Worm (Caenorhabditis elegans) whole organism, L2 larva: ENCODE data around the gene dct-11.

Source experiments
- C34F6.9 ChIP-seq: fragments of 150-350 bp; optimal IDR thresholded peaks from 2 replicates; lab custom pipeline; 2014; ENCODE audit warnings: missing biosample characterization, missing genetic modification characterization
- F13H6.1 ChIP-seq: sonication (generic microtip); optimal IDR thresholded peaks from 2 replicates; lab custom pipeline; 2016; ENCODE audit warnings: missing genetic modification characterization, missing compliant biosample characterization
- Y55F3AM.14 ChIP-seq: fragments of 200-800 bp; sonication (Bioruptor generic); optimal IDR thresholded peaks from 2 replicates; lab custom pipeline; 2018; ENCODE audit warnings: mild to moderate bottlenecking, missing genetic modification characterization, missing compliant biosample characterization
- ZK546.5 ChIP-seq: sonication (generic microtip); optimal IDR thresholded peaks from 2 replicates; lab custom pipeline; 2017; ENCODE audit warnings: missing biosample characterization, missing genetic modification characterization
- alr-1 ChIP-seq: fragments of 150-350 bp; optimal IDR thresholded peaks from 2 replicates; lab custom pipeline; 2014; ENCODE audit warnings: missing biosample characterization, missing genetic modification characterization
- aly-2 ChIP-seq: fragments of 150-350 bp; optimal IDR thresholded peaks from 2 replicates; lab custom pipeline; 2014; ENCODE audit warnings: missing biosample characterization, missing genetic modification characterization
- blmp-1 ChIP-seq: sonication (generic microtip); optimal IDR thresholded peaks from 2 replicates; lab custom pipeline; 2017; ENCODE audit warnings: missing genetic modification characterization, mild to moderate bottlenecking, missing compliant biosample characterization, antibody characterized with exemption, moderate library complexity; ENCODE audit not compliant: insufficient read depth
- ceh-16 ChIP-seq: fragments of 150-350 bp; optimal IDR thresholded peaks from 2 replicates; lab custom pipeline; 2014; ENCODE audit warnings: missing biosample characterization, missing genetic modification characterization
- ceh-82 ChIP-seq: fragments of 150-350 bp; optimal IDR thresholded peaks from 2 replicates; lab custom pipeline; 2014; ENCODE audit warnings: missing biosample characterization, missing genetic modification characterization
- crh-2 ChIP-seq: sonication (generic microtip); optimal IDR thresholded peaks from 2 replicates; lab custom pipeline; 2017; ENCODE audit warnings: missing biosample characterization, missing genetic modification characterization
- dmd-4 ChIP-seq: sonication (generic microtip); optimal IDR thresholded peaks from 2 replicates; lab custom pipeline; 2017; ENCODE audit warnings: missing biosample characterization, missing genetic modification characterization
- egl-27 ChIP-seq: sonication (generic microtip); optimal IDR thresholded peaks from 3 replicates; lab custom pipeline; 2017; ENCODE audit warnings: missing biosample characterization, missing genetic modification reagents, missing genetic modification characterization
- elt-1 ChIP-seq: fragments of 150-350 bp; optimal IDR thresholded peaks from 2 replicates; lab custom pipeline; 2014; ENCODE audit warnings: missing biosample characterization, missing genetic modification characterization
- gmeb-1 ChIP-seq: fragments of 150-350 bp; optimal IDR thresholded peaks from 2 replicates; lab custom pipeline; 2014; ENCODE audit warnings: missing biosample characterization, missing genetic modification characterization
- lin-13 ChIP-seq: fragments of 150-350 bp; optimal IDR thresholded peaks from 2 replicates; lab custom pipeline; 2014; ENCODE audit warnings: missing biosample characterization, missing genetic modification reagents, missing genetic modification characterization
- lin-39 ChIP-seq: fragments of 150-350 bp; optimal IDR thresholded peaks from 2 replicates; lab custom pipeline; 2014; ENCODE audit warnings: missing biosample characterization, missing genetic modification reagents, missing genetic modification characterization
- lsy-2 ChIP-seq, 2 experiments: fragments of 150-350 bp in 1 of 2; sonication (generic microtip) in 1 of 2; optimal IDR thresholded peaks; 2 replicates each; lab custom pipeline; 2014 to 2017; ENCODE audit warnings: missing biosample characterization in 2 of 2, missing genetic modification characterization in 2 of 2
- mab-5 ChIP-seq: fragments of 150-350 bp; optimal IDR thresholded peaks from 2 replicates; lab custom pipeline; 2014; ENCODE audit warnings: missing biosample characterization, missing genetic modification characterization
- mbf-1 ChIP-seq: sonication (generic microtip); optimal IDR thresholded peaks from 2 replicates; lab custom pipeline; 2017; ENCODE audit warnings: missing biosample characterization, missing genetic modification characterization
- mdl-1 ChIP-seq, 2 experiments: fragments of 150-350 bp in 1 of 2; sonication (generic microtip) in 1 of 2; optimal IDR thresholded peaks; 2 replicates each; lab custom pipeline; 2017; ENCODE audit warnings: missing biosample characterization in 2 of 2, missing genetic modification characterization in 2 of 2
- nhr-10 ChIP-seq: sonication (generic microtip); optimal IDR thresholded peaks from 2 replicates; lab custom pipeline; 2017; ENCODE audit warnings: missing biosample characterization, missing genetic modification characterization
- nhr-129 ChIP-seq: fragments of 150-350 bp; optimal IDR thresholded peaks from 2 replicates; lab custom pipeline; 2014; ENCODE audit warnings: missing biosample characterization, missing genetic modification characterization
- nhr-21 ChIP-seq: fragments of 150-350 bp; optimal IDR thresholded peaks from 2 replicates; lab custom pipeline; 2014; ENCODE audit warnings: missing biosample characterization, missing genetic modification characterization
- nhr-25 ChIP-seq: fragments of 150-350 bp; sonication (generic microtip); optimal IDR thresholded peaks from 3 replicates; lab custom pipeline; 2014; ENCODE audit warnings: missing biosample characterization, missing genetic modification characterization
- nhr-6 ChIP-seq: fragments of 150-350 bp; optimal IDR thresholded peaks from 2 replicates; lab custom pipeline; 2014; ENCODE audit warnings: missing biosample characterization, missing genetic modification characterization
- nhr-77 ChIP-seq: fragments of 150-350 bp; optimal IDR thresholded peaks from 2 replicates; lab custom pipeline; 2014; ENCODE audit warnings: missing biosample characterization, missing genetic modification characterization
- peb-1 ChIP-seq: fragments of 150-350 bp; optimal IDR thresholded peaks from 2 replicates; lab custom pipeline; 2014; ENCODE audit warnings: missing biosample characterization, missing genetic modification characterization
- sem-4 ChIP-seq: fragments of 150-350 bp; optimal IDR thresholded peaks from 2 replicates; lab custom pipeline; 2014; ENCODE audit warnings: missing biosample characterization, missing genetic modification reagents, missing genetic modification characterization
- skn-1 ChIP-seq: sonication (generic microtip); optimal IDR thresholded peaks from 2 replicates; lab custom pipeline; 2017; ENCODE audit warnings: missing biosample characterization, missing genetic modification characterization
- sma-3 ChIP-seq: sonication (generic microtip); optimal IDR thresholded peaks from 2 replicates; lab custom pipeline; 2016; ENCODE audit warnings: missing genetic modification reagents, missing genetic modification characterization, missing compliant biosample characterization
- sma-9 ChIP-seq, 2 experiments: fragments of 150-350 bp in 1 of 2; sonication (generic microtip) in 1 of 2; optimal IDR thresholded peaks; 2 replicates each; lab custom pipeline; 2014 to 2016; ENCODE audit warnings: missing genetic modification characterization in 2 of 2, mild to moderate bottlenecking in 1 of 2, missing biosample characterization in 1 of 2, missing compliant biosample characterization in 1 of 2, missing genetic modification reagents in 1 of 2, moderate library complexity in 1 of 2
- snpc-4 ChIP-seq: fragments of 150-350 bp; optimal IDR thresholded peaks from 2 replicates; lab custom pipeline; 2014; ENCODE audit warnings: missing biosample characterization, missing genetic modification characterization
- unc-39 ChIP-seq: fragments of 150-350 bp; optimal IDR thresholded peaks from 2 replicates; lab custom pipeline; 2014; ENCODE audit warnings: missing biosample characterization, missing genetic modification characterization
- unc-55 ChIP-seq: fragments of 150-350 bp; sonication (generic microtip); optimal IDR thresholded peaks from 3 replicates; lab custom pipeline; 2014; ENCODE audit warnings: missing biosample characterization, missing genetic modification reagents, missing genetic modification characterization
- unc-62 ChIP-seq: fragments of 150-350 bp; optimal IDR thresholded peaks from 2 replicates; lab custom pipeline; 2014; ENCODE audit warnings: missing biosample characterization, missing genetic modification reagents, missing genetic modification characterization
- zag-1 ChIP-seq: fragments of 150-350 bp; optimal IDR thresholded peaks from 2 replicates; lab custom pipeline; 2014; ENCODE audit warnings: missing biosample characterization, missing genetic modification characterization
- ztf-1 ChIP-seq: fragments of 200-800 bp; sonication (Bioruptor generic); conservative IDR thresholded peaks from 2 replicates; pipeline ENCODE4 v1.3.6; 2022; ENCODE audit warnings: missing genetic modification characterization, missing compliant biosample characterization
- ztf-11 ChIP-seq: sonication (generic microtip); optimal IDR thresholded peaks from 2 replicates; lab custom pipeline; 2017; ENCODE audit warnings: missing biosample characterization, missing genetic modification characterization
- ztf-4 ChIP-seq: fragments of 150-350 bp; optimal IDR thresholded peaks from 2 replicates; lab custom pipeline; 2014; ENCODE audit warnings: missing biosample characterization, missing genetic modification characterization

dct-11 gene

DNA sequence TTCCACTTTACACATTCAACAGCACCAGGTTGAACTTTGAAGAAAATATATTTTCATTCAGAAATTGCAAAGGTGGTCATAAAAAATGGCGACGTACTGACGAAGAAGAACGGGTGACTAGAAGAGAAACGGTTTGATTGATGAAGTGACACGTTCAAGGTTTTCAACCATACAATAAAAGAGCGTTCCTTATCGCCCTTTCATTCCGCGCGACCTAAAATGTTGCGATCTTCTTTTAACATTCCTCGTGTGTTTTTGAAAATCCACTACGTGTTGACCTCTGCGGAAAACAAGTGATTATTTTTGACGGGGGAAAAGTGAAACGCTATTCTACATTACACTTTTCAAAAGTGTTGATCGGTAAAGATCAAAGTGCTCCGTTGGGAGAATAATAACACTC is 11.5 kb downstream of the dct-11 start (continued):
- TF ChIP-seq snpc-4 (tag; lab: Kevin White, UChicago) (no peak), nhr-10 (tag; lab: Kevin White, UChicago) (no peak), nhr-77 (tag; lab: Kevin White, UChicago) (no peak), ztf-4 (no peak), elt-1 (tag; lab: Kevin White, UChicago) (no peak), Y55F3AM.14 (no peak)

DNA sequence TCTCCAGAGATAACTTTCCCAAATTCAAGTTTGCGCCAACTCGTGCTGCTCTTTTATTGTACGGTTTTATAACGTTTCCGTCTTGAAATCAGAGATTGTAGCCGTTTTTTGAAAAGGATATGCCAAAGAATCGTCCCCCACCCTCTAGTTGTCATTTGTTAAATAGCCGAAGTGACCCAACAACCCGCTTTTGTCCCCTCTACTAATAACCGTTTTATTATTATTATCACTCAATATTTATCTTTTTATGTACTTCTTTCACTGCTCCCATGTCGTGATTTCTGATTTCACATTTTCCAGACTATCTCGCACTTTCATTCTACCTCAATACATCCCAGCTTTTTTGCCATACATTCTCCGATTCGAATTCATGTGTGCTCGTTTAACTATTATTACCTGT is 12.6 kb downstream of the dct-11 start:
- TF ChIP-seq lin-39 (tag; lab: Kevin White, UChicago) = no peak
- TF ChIP-seq aly-2 (tag; lab: Kevin White, UChicago) = no peak
- no peak for TF ChIP-seq peb-1
- no peak for TF ChIP-seq snpc-4 (tag; lab: Kevin White, UChicago)
- TF ChIP-seq unc-39 (tag; lab: Kevin White, UChicago) = no peak
- no peak for TF ChIP-seq gmeb-1 (tag; lab: Kevin White, UChicago)
- TF ChIP-seq crh-2 (tag; lab: Kevin White, UChicago) = no peak

DNA sequence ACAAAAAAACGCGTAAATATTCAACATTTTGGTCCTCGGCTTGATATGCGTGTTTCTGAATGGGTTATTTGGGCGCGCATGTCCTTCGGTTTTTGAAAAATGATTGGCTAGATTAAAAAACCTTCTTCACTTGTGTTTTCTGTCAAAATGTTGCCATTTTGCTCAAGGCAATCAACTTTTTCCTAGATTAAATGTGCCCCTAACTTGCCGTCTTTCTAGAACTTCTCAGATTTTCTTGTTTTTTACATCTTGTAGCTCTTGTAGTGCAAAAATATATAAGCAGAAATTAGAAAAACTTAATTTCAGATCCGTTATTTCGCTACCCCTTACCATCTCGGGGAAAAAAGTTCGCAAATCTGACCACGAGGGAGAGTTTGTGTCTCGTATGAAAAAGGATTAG is 17.7 kb downstream of the dct-11 start, which contains the start of gene hbl-1:
Gene hbl-1 (plus strand): TSS at position 301 of the 400 bp plus-strand sequence.
- no peak for TF ChIP-seq sma-3 (GFP tag; lab: Kevin White, UChicago)
- no peak for TF ChIP-seq lsy-2 (tag; optimal IDR thresholded peaks at IDR 0.05; lab: Kevin White, UChicago)
- TF ChIP-seq snpc-4 (tag; lab: Kevin White, UChicago) = no peak
- TF ChIP-seq sma-9 (GFP tag; optimal IDR thresholded peaks at IDR 0.05; lab: Kevin White, UChicago) = no peak
- TF ChIP-seq sma-9 (tag; optimal IDR thresholded peaks at IDR 0.05; lab: Kevin White, UChicago) = no peak
- TF ChIP-seq Y55F3AM.14 = no peak
- no peak for TF ChIP-seq sem-4 (tag; lab: Kevin White, UChicago)
- no peak for TF ChIP-seq ztf-11 (tag; lab: Kevin White, UChicago)
- no peak for TF ChIP-seq mab-5 (tag; lab: Kevin White, UChicago)
- TF ChIP-seq egl-27 (tag; lab: Kevin White, UChicago) = no peak
- no peak for TF ChIP-seq peb-1
- no peak for TF ChIP-seq C34F6.9
- no peak for TF ChIP-seq alr-1 (tag; lab: Kevin White, UChicago)
- no peak for TF ChIP-seq mdl-1 (tag; optimal IDR thresholded peaks at IDR 0.05; lab: Kevin White, UChicago)
- TF ChIP-seq ceh-82 (tag; lab: Kevin White, UChicago) = no peak
- no peak for TF ChIP-seq ceh-16
- no peak for TF ChIP-seq lin-13 (GFP tag; lab: Kevin White, UChicago)
- no peak for TF ChIP-seq nhr-10 (tag; lab: Kevin White, UChicago)

DNA sequence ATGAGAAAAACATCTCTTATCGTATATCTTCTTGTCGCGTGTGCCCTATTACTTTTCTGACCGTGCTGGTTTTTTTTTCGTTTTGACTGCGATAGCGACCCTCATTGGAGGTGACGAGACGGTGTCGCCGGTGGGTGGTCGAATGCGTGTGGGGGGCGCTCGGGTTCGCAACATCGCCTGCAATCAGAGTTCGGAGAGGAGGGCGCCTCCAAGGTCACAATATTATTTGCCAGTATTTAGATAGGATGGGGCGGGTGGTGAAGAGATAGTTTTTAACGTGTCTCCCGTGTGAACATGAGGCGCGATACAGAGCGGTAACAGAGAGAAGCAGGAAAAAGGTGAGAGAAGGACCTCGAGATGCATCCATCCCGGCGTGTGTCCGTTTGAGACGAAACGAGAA is 18.7 kb downstream of the dct-11 start:
- TF ChIP-seq nhr-25 (tag; lab: Kevin White, UChicago) (peak; percentile 50), elt-1 (tag; lab: Kevin White, UChicago) (no peak), ztf-1 (GFP tag; lab: Robert Waterston, UW) (no peak), mdl-1 (tag; optimal IDR thresholded peaks at IDR 0.05; lab: Kevin White, UChicago) (peak in 1 of 2 experiments; percentile 23), blmp-1 (peak; percentile 21), ceh-16 (peak; percentile 59), ZK546.5 (tag; lab: Kevin White, UChicago) (no peak), sma-3 (GFP tag; lab: Kevin White, UChicago) (peak; percentile 44), F13H6.1 (tag; lab: Kevin White, UChicago) (peak; percentile 1), sma-9 (GFP tag; optimal IDR thresholded peaks at IDR 0.05; lab: Kevin White, UChicago) (peak; percentile 20), sma-9 (tag; optimal IDR thresholded peaks at IDR 0.05; lab: Kevin White, UChicago) (no peak), aly-2 (tag; lab: Kevin White, UChicago) (no peak), nhr-21 (tag; lab: Kevin White, UChicago) (peak; percentile 30)

DNA sequence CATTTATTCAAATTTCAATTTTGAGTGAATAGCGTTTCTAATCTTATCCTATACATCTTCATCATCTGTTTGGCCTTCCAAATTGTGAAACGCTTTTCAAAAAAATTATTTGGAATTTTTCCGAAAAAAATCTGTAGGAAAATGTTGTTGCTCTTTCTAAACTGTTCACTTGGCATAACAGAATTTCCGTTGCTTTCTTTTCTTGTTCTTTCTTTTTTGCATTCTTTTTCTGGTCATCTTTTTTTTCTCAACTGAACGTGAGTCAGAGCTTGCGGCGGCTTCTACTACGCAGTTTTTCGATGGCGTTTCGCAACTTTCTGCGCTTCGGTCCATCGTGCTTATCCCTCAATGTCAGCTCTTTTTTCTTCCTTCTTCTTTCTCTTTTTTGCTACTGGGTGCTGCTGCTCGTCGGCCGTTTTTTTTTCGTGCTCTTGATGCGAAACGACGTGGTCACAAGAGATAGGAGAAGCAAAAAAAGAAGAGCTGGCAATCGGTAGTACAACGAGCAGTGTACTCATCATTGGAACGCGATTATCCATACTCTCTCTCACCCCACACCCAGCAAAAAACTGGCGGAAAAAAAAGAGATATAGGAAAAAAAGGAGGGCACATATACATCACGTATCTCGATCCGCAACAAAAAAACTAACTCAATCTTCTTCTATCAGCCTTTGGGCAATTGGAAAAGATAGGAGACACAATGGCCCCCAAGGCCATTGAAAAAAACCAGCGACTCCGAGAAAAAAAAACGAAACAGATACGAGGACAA is 19.7 kb downstream of the dct-11 start:
- peak; percentile 7 for TF ChIP-seq nhr-6 (tag; lab: Kevin White, UChicago)
- TF ChIP-seq mbf-1 = no peak
- no peak for TF ChIP-seq unc-62 (GFP tag; lab: Kevin White, UChicago)
- no peak for TF ChIP-seq lin-39 (tag; lab: Kevin White, UChicago)
- no peak for TF ChIP-seq nhr-77 (tag; lab: Kevin White, UChicago)
- peak; percentile 57 for TF ChIP-seq unc-55 (GFP tag; lab: Kevin White, UChicago)
- no peak for TF ChIP-seq elt-1 (tag; lab: Kevin White, UChicago)
- TF ChIP-seq dmd-4 (tag; lab: Kevin White, UChicago) = no peak
- peak; percentile 69 for TF ChIP-seq nhr-129 (tag; lab: Kevin White, UChicago)
- peak; percentile 81 for TF ChIP-seq F13H6.1 (tag; lab: Kevin White, UChicago)
- peak; percentile 42 for TF ChIP-seq C34F6.9
- TF ChIP-seq zag-1 (tag; lab: Kevin White, UChicago) = peak; percentile 60
- no peak for TF ChIP-seq nhr-21 (tag; lab: Kevin White, UChicago)
- peak in 1 of 2 experiments; percentile 35 for TF ChIP-seq lsy-2 (tag; optimal IDR thresholded peaks at IDR 0.05; lab: Kevin White, UChicago)
- no peak for TF ChIP-seq ceh-16
- TF ChIP-seq sem-4 (tag; lab: Kevin White, UChicago) = no peak
- TF ChIP-seq skn-1 (tag; lab: Kevin White, UChicago) = no peak
- TF ChIP-seq Y55F3AM.14 = peak; percentile 18
- TF ChIP-seq ztf-11 (tag; lab: Kevin White, UChicago) = no peak
- TF ChIP-seq egl-27 (tag; lab: Kevin White, UChicago) = peak; percentile 55
- TF ChIP-seq sma-9 (GFP tag; optimal IDR thresholded peaks at IDR 0.05; lab: Kevin White, UChicago) = peak; percentile 57
- no peak for TF ChIP-seq sma-9 (tag; optimal IDR thresholded peaks at IDR 0.05; lab: Kevin White, UChicago)
- TF ChIP-seq mdl-1 (tag; optimal IDR thresholded peaks at IDR 0.05; lab: Kevin White, UChicago) = peak in 1 of 2 experiments; percentile 8
